Fruit fly (Drosophila melanogaster) whole organism, embryonic: ENCODE results near the gene CG15643.

Source experiments
- B-H1 ChIP-seq: fragments of 200-800 bp; sonication (Bioruptor generic); IDR thresholded peaks from 3 replicates; pipeline ENCODE4 v1.3.6; 2022; ENCODE audit warnings: missing biosample characterization, missing genetic modification characterization
- BEAF-32 ChIP-seq: fragments of 200-800 bp; sonication (Bioruptor generic); optimal IDR thresholded peaks from 3 replicates; lab custom pipeline; 2017; ENCODE audit warnings: missing biosample characterization, missing genetic modification characterization, mild to moderate bottlenecking, moderate library complexity, missing genetic modification reagents
- CG10209 ChIP-seq: fragments of 200-800 bp; sonication (Bioruptor generic); optimal IDR thresholded peaks from 3 replicates; lab custom pipeline; 2017; ENCODE audit warnings: missing biosample characterization, mild to moderate bottlenecking, missing genetic modification characterization, missing genetic modification reagents
- CG11456 ChIP-seq: fragments of 200-800 bp; sonication (Bioruptor generic); IDR thresholded peaks from 3 replicates; pipeline ENCODE4 v1.3.6; 2022; ENCODE audit warnings: missing biosample characterization, missing genetic modification characterization
- CG11723 ChIP-seq: fragments of 200-800 bp; sonication (Bioruptor generic); optimal IDR thresholded peaks from 2 replicates; lab custom pipeline; 2017; ENCODE audit warnings: missing biosample characterization, mild to moderate bottlenecking, missing genetic modification characterization
- CG12659 ChIP-seq: fragments of 200-800 bp; sonication (Bioruptor generic); optimal IDR thresholded peaks from 3 replicates; lab custom pipeline; 2017; ENCODE audit warnings: mild to moderate bottlenecking, missing biosample characterization, missing genetic modification reagents, missing genetic modification characterization
- CG1529 ChIP-seq: fragments of 200-800 bp; sonication (Bioruptor generic); optimal IDR thresholded peaks from 3 replicates; lab custom pipeline; 2018; ENCODE audit warnings: missing biosample characterization, missing genetic modification characterization
- CG15514 ChIP-seq: fragments of 200-800 bp; sonication (Bioruptor generic); optimal IDR thresholded peaks from 3 replicates; lab custom pipeline; 2017; ENCODE audit warnings: missing biosample characterization, missing genetic modification characterization, mild to moderate bottlenecking, moderate library complexity, missing genetic modification reagents
- CG17568 ChIP-seq: fragments of 200-800 bp; sonication (Bioruptor generic); optimal IDR thresholded peaks from 2 replicates; lab custom pipeline; 2018; ENCODE audit warnings: missing biosample characterization, mild to moderate bottlenecking, missing genetic modification characterization, moderate library complexity
- CG17912 ChIP-seq: fragments of 200-800 bp; sonication (Bioruptor generic); optimal IDR thresholded peaks from 2 replicates; lab custom pipeline; 2018; ENCODE audit warnings: missing biosample characterization, mild to moderate bottlenecking, missing genetic modification characterization
- CG2116 ChIP-seq: fragments of 200-800 bp; sonication (Bioruptor generic); optimal IDR thresholded peaks from 3 replicates; lab custom pipeline; 2018; ENCODE audit warnings: missing biosample characterization, mild to moderate bottlenecking, missing genetic modification characterization
- CG2129 ChIP-seq: fragments of 200-800 bp; sonication (Bioruptor generic); IDR thresholded peaks from 2 replicates; pipeline ENCODE4 v1.3.6; 2022; ENCODE audit warnings: missing biosample characterization, missing genetic modification characterization; ENCODE audit not compliant: partially characterized antibody
- CG31441 ChIP-seq: fragments of 200-800 bp; sonication (Bioruptor generic); IDR thresholded peaks from 2 replicates; pipeline ENCODE4 v1.3.6; 2022; ENCODE audit warnings: missing biosample characterization, missing genetic modification characterization
- CG32767 ChIP-seq: fragments of 200-800 bp; sonication (Bioruptor generic); IDR thresholded peaks from 2 replicates; pipeline ENCODE4 v1.3.6; 2022; ENCODE audit warnings: missing biosample characterization, missing genetic modification characterization
- CG3281 ChIP-seq: fragments of 200-800 bp; sonication (Bioruptor generic); optimal IDR thresholded peaks from 3 replicates; lab custom pipeline; 2017; ENCODE audit warnings: missing biosample characterization, mild to moderate bottlenecking, missing genetic modification characterization
- CG42726 ChIP-seq: fragments of 200-800 bp; sonication (Bioruptor generic); IDR thresholded peaks from 2 replicates; pipeline ENCODE4 v1.3.6; 2022; ENCODE audit warnings: missing biosample characterization, missing genetic modification characterization; ENCODE audit not compliant: partially characterized antibody
- CG6272 ChIP-seq: fragments of 200-800 bp; sonication (Bioruptor generic); IDR thresholded peaks from 2 replicates; pipeline ENCODE4 v1.3.6; 2022; ENCODE audit warnings: missing biosample characterization, missing genetic modification characterization
- CG7372 ChIP-seq: fragments of 200-800 bp; sonication (Bioruptor generic); IDR thresholded peaks from 2 replicates; pipeline ENCODE4 v1.3.6; 2022; ENCODE audit warnings: missing biosample characterization, missing genetic modification characterization
- CG8281 ChIP-seq: fragments of 200-800 bp; sonication (Bioruptor generic); optimal IDR thresholded peaks from 2 replicates; lab custom pipeline; 2018; ENCODE audit warnings: missing biosample characterization, mild to moderate bottlenecking, missing genetic modification characterization, moderate library complexity
- CkIIα-i1 ChIP-seq: fragments of 200-800 bp; sonication (Bioruptor generic); IDR thresholded peaks from 2 replicates; pipeline ENCODE4 v1.3.6; 2022; ENCODE audit warnings: missing biosample characterization, missing genetic modification characterization
- D ChIP-seq, 2 experiments: fragments of 200-800 bp in 1 of 2; fragments of >200 bp in 1 of 2; sonication (Bioruptor generic) in 1 of 2; optimal IDR thresholded peaks; 2 replicates in 1 of 2; 3 replicates in 1 of 2; lab custom pipeline; 2017; ENCODE audit warnings: mild to moderate bottlenecking in 1 of 2, missing biosample characterization in 1 of 2, missing genetic modification characterization in 1 of 2, missing genetic modification reagents in 1 of 2
- Dref ChIP-seq: fragments of 200-800 bp; sonication (Bioruptor generic); IDR thresholded peaks from 2 replicates; pipeline ENCODE4 v1.3.6; 2022; ENCODE audit warnings: missing biosample characterization, missing genetic modification characterization
- E2f2 ChIP-seq: fragments of 200-800 bp; sonication (Bioruptor generic); IDR thresholded peaks from 2 replicates; pipeline ENCODE4 v1.3.6; 2022; ENCODE audit warnings: missing biosample characterization, missing genetic modification characterization
- Eip74EF ChIP-seq, 2 experiments: fragments of 200-800 bp in 1 of 2; fragments of >200 bp in 1 of 2; sonication (Bioruptor generic) in 1 of 2; optimal IDR thresholded peaks; 2 replicates each; lab custom pipeline; 2017 to 2019; ENCODE audit warnings: missing biosample characterization in 2 of 2, missing genetic modification characterization in 2 of 2, mild to moderate bottlenecking in 1 of 2, moderate library complexity in 1 of 2
- Gug ChIP-seq: fragments of 200-800 bp; sonication (Bioruptor generic); IDR thresholded peaks from 4 replicates; pipeline ENCODE4 v1.3.6; 2022; ENCODE audit warnings: missing biosample characterization, missing genetic modification characterization
- H2.0 ChIP-seq: fragments of 200-800 bp; sonication (Bioruptor generic); IDR thresholded peaks from 2 replicates; pipeline ENCODE4 v1.3.6; 2022; ENCODE audit warnings: missing biosample characterization, missing genetic modification characterization
- HHEX ChIP-seq: fragments of 200-800 bp; sonication (Bioruptor generic); optimal IDR thresholded peaks from 3 replicates; lab custom pipeline; 2017; ENCODE audit warnings: missing biosample characterization, mild to moderate bottlenecking, missing genetic modification characterization, missing genetic modification reagents
- Hmr ChIP-seq: fragments of 200-800 bp; sonication (Bioruptor generic); optimal IDR thresholded peaks from 3 replicates; lab custom pipeline; 2017; ENCODE audit warnings: mild to moderate bottlenecking, missing biosample characterization, missing genetic modification reagents, missing genetic modification characterization
- Hr39 ChIP-seq: fragments of >200 bp; optimal IDR thresholded peaks from 2 replicates; lab custom pipeline; 2017
- Jarid2 ChIP-seq: fragments of 200-800 bp; sonication (Bioruptor generic); optimal IDR thresholded peaks from 3 replicates; lab custom pipeline; 2017; ENCODE audit warnings: mild to moderate bottlenecking, missing biosample characterization, missing genetic modification reagents, missing genetic modification characterization
- MBD-R2 ChIP-seq: fragments of 200-800 bp; sonication (Bioruptor generic); IDR thresholded peaks from 2 replicates; pipeline ENCODE4 v1.3.6; 2022; ENCODE audit warnings: missing biosample characterization, missing genetic modification characterization
- MTF-1 ChIP-seq: fragments of 200-800 bp; sonication (Bioruptor generic); optimal IDR thresholded peaks from 2 replicates; lab custom pipeline; 2018; ENCODE audit warnings: missing biosample characterization, mild to moderate bottlenecking, missing genetic modification characterization, borderline replicate concordance
- NK7.1 ChIP-seq: fragments of 200-800 bp; sonication (Bioruptor generic); optimal IDR thresholded peaks from 3 replicates; lab custom pipeline; 2016; ENCODE audit warnings: missing biosample characterization, missing genetic modification characterization
- Nf-YC ChIP-seq: fragments of 200-800 bp; optimal IDR thresholded peaks from 3 replicates; lab custom pipeline; 2019; ENCODE audit warnings: missing biosample characterization, mild to moderate bottlenecking, missing genetic modification characterization, moderate library complexity
- Oaz ChIP-seq: fragments of 200-800 bp; sonication (Bioruptor generic); IDR thresholded peaks from 2 replicates; pipeline ENCODE4 v1.3.6; 2022; ENCODE audit warnings: missing biosample characterization, missing genetic modification characterization
- cato ChIP-seq: fragments of 200-800 bp; sonication (Bioruptor generic); optimal IDR thresholded peaks from 2 replicates; lab custom pipeline; 2016; ENCODE audit warnings: missing biosample characterization, missing genetic modification characterization, borderline replicate concordance
- cg ChIP-seq: fragments of 200-800 bp; sonication (Bioruptor generic); optimal IDR thresholded peaks from 3 replicates; lab custom pipeline; 2019; ENCODE audit warnings: missing biosample characterization, mild to moderate bottlenecking, missing genetic modification characterization, moderate library complexity
- emc ChIP-seq: fragments of 200-800 bp; sonication (Bioruptor generic); optimal IDR thresholded peaks from 2 replicates; lab custom pipeline; 2016; ENCODE audit warnings: missing biosample characterization, missing genetic modification characterization
- grau ChIP-seq: fragments of 200-800 bp; optimal IDR thresholded peaks from 3 replicates; lab custom pipeline; 2019; ENCODE audit warnings: missing biosample characterization, mild to moderate bottlenecking, missing genetic modification characterization, moderate library complexity
- insv ChIP-seq, 2 experiments: fragments of 200-800 bp; sonication (Bioruptor generic); optimal IDR thresholded peaks; 3 replicates each; lab custom pipeline; 2016 to 2018; ENCODE audit warnings: missing biosample characterization in 2 of 2, missing genetic modification characterization in 2 of 2
- knrl ChIP-seq: fragments of 200-800 bp; sonication (Bioruptor generic); IDR thresholded peaks from 3 replicates; pipeline ENCODE4 v1.3.6; 2022; ENCODE audit warnings: missing biosample characterization, missing genetic modification characterization; ENCODE audit not compliant: partially characterized antibody
- otp ChIP-seq: fragments of 200-800 bp; sonication (Bioruptor generic); IDR thresholded peaks from 3 replicates; pipeline ENCODE4, ENCODE4 v1.3.6; 2022; ENCODE audit warnings: missing biosample characterization, missing genetic modification characterization
- peb ChIP-seq: fragments of 200-800 bp; sonication (Bioruptor generic); IDR thresholded peaks from 2 replicates; pipeline ENCODE4 v1.3.6; 2022; ENCODE audit warnings: missing biosample characterization, missing genetic modification characterization
- run ChIP-seq: fragments of 200-800 bp; sonication (Bioruptor generic); optimal IDR thresholded peaks from 3 replicates; lab custom pipeline; 2018; ENCODE audit warnings: missing biosample characterization, mild to moderate bottlenecking, missing genetic modification characterization
- so ChIP-seq: fragments of 200-800 bp; sonication (Bioruptor generic); IDR thresholded peaks from 3 replicates; pipeline ENCODE4 v1.3.6; 2022; ENCODE audit warnings: missing biosample characterization, missing genetic modification characterization
- sob ChIP-seq: fragments of 200-800 bp; sonication (Bioruptor generic); IDR thresholded peaks from 2 replicates; pipeline ENCODE4 v1.3.6; 2022; ENCODE audit warnings: missing biosample characterization, missing genetic modification characterization
- stwl ChIP-seq: fragments of 200-800 bp; sonication (Bioruptor generic); optimal IDR thresholded peaks from 3 replicates; lab custom pipeline; 2018; ENCODE audit warnings: missing biosample characterization, mild to moderate bottlenecking, missing genetic modification characterization, moderate library complexity
- tin ChIP-seq: fragments of 200-800 bp; sonication (Bioruptor generic); optimal IDR thresholded peaks from 3 replicates; lab custom pipeline; 2016; ENCODE audit warnings: missing biosample characterization, missing genetic modification characterization
- zen ChIP-seq: fragments of 200-800 bp; sonication (Bioruptor generic); optimal IDR thresholded peaks from 3 replicates; lab custom pipeline; 2018; ENCODE audit warnings: missing biosample characterization, mild to moderate bottlenecking, missing genetic modification characterization, moderate library complexity

The CG15643 gene

DNA sequence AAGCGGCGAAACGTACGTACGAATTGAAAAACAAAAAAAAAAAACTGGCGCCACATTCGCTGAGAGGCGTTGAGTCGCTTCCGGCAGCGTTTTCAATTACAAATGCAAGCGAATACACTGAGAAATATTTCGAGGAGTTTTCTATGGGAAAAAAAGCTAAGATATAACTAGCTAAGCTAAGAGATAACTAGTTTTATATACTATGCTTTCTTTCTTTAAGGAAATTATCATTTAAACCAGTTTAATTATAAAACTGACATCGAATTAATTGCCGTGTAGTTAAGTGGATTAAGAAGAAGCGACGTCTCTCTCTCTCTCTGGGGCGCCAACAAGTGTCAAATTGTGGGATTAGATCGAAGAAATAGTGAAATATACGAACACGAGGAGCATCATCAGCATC is 43.5 kb upstream of the CG15643 start (continued):
- peak; percentile 30 for TF ChIP-seq zen
- no peak for TF ChIP-seq knrl (GFP tag; lab: Robert Waterston, UW)
- TF ChIP-seq CkIIα-i1 (GFP tag; lab: Robert Waterston, UW) = no peak
- peak; percentile 23; the same call in 1 of the 2 replicates for TF ChIP-seq E2f2
- TF ChIP-seq CG32767 (GFP tag; lab: Robert Waterston, UW) = 0 out of 2 replicates have a peak, but pooled peaks have one; percentile 44
- peak; percentile 54; the same call in 1 of the 2 replicates for TF ChIP-seq H2.0 (GFP tag; lab: Robert Waterston, UW)
- TF ChIP-seq insv (GFP tag; optimal IDR thresholded peaks at IDR 0.05; lab: Kevin White, UChicago) = no peak
- peak; percentile 56 for TF ChIP-seq tin (GFP tag; lab: Kevin White, UChicago)
- no peak for TF ChIP-seq cato
- peak; percentile 3 for TF ChIP-seq run (tag; lab: Kevin White, UChicago)
- no peak for TF ChIP-seq Hr39
- peak; percentile 25 for TF ChIP-seq CG3281 (GFP tag; lab: Kevin White, UChicago)
- TF ChIP-seq B-H1 (GFP tag; lab: Robert Waterston, UW) = no peak
- TF ChIP-seq CG31441 = peak; percentile 69
- TF ChIP-seq Dref (GFP tag; lab: Robert Waterston, UW) = no peak
- TF ChIP-seq CG2116 (GFP tag; lab: Kevin White, UChicago) = no peak
- TF ChIP-seq CG2129 = no peak
- TF ChIP-seq otp (GFP tag; lab: Robert Waterston, UW) = 0 out of 3 replicates have a peak, but pooled peaks have one; percentile 48
- no peak for TF ChIP-seq CG17912 (GFP tag; lab: Kevin White, UChicago)
- TF ChIP-seq stwl = no peak
- no peak for TF ChIP-seq Jarid2 (GFP tag; lab: Kevin White, UChicago)
- TF ChIP-seq HHEX = peak; percentile 2
- TF ChIP-seq CG42726 (GFP tag; lab: Robert Waterston, UW) = no peak
- peak in 1 of 2 experiments; percentile 61 for TF ChIP-seq Eip74EF (GFP tag; optimal IDR thresholded peaks at IDR 0.05; lab: Kevin White, UChicago)
- no peak for TF ChIP-seq CG11456 (GFP tag; lab: Robert Waterston, UW)
- TF ChIP-seq D (optimal IDR thresholded peaks at IDR 0.05; lab: Kevin White, UChicago) = no peak
- TF ChIP-seq D (GFP tag; optimal IDR thresholded peaks at IDR 0.05; lab: Kevin White, UChicago) = peak; percentile 37
- peak; percentile 48; the same call in 1 of the 2 replicates for TF ChIP-seq CG7372 (GFP tag; lab: Robert Waterston, UW)
- TF ChIP-seq CG10209 (GFP tag; lab: Kevin White, UChicago) = peak; percentile 39
- peak; percentile 11 for TF ChIP-seq CG17568
- TF ChIP-seq CG8281 (tag; lab: Kevin White, UChicago) = peak; percentile 11
- peak; percentile 70; the same call in 2 of the 3 replicates for TF ChIP-seq so (GFP tag; lab: Robert Waterston, UW)
- TF ChIP-seq emc (GFP tag; lab: Kevin White, UChicago) = no peak
- TF ChIP-seq cg (GFP tag; lab: Kevin White, UChicago) = no peak
- TF ChIP-seq CG11723 (GFP tag; lab: Kevin White, UChicago) = no peak
- TF ChIP-seq MTF-1 (GFP tag; lab: Kevin White, UChicago) = peak; percentile 4
- TF ChIP-seq Nf-YC (tag; lab: Kevin White, UChicago) = no peak
- no peak for TF ChIP-seq BEAF-32 (GFP tag; lab: Kevin White, UChicago)
- TF ChIP-seq CG1529 (GFP tag; lab: Kevin White, UChicago) = peak; percentile 43
- TF ChIP-seq Oaz (GFP tag; lab: Robert Waterston, UW) = no peak
- TF ChIP-seq Hmr (GFP tag; lab: Kevin White, UChicago) = peak; percentile 11
- no peak for TF ChIP-seq Gug
- TF ChIP-seq CG6272 = no peak
- peak; percentile 63 for TF ChIP-seq grau (tag; lab: Kevin White, UChicago)
- TF ChIP-seq CG12659 (GFP tag; lab: Kevin White, UChicago) = peak; percentile 46
- TF ChIP-seq peb = 0 out of 2 replicates have a peak, but pooled peaks have one; percentile 27
- peak; percentile 20 for TF ChIP-seq NK7.1 (GFP tag; lab: Kevin White, UChicago)
- peak; percentile 31 for TF ChIP-seq CG15514 (GFP tag; lab: Kevin White, UChicago)
- TF ChIP-seq sob (GFP tag; lab: Robert Waterston, UW) = peak; percentile 51; the same call in 1 of the 2 replicates
- no peak for TF ChIP-seq MBD-R2
